Worm (Caenorhabditis elegans): Measurements from ENCODE around the gene chil-24.

ce11 chrII:3117471-3117870 lies 11.5 kb upstream of the chil-24 start, which contains the start of gene T10D4.7:
- TF ChIP-seq snpc-4 (tag; optimal IDR thresholded peaks at IDR 0.05): no peak
- TF ChIP-seq blmp-1 (tag; optimal IDR thresholded peaks at IDR 0.05; ENCODE audit: insufficient read depth): no peak
- no peak for TF ChIP-seq ceh-82 (tag; optimal IDR thresholded peaks at IDR 0.05)
- TF ChIP-seq lin-39 (tag; optimal IDR thresholded peaks at IDR 0.05): no peak
- TF ChIP-seq lin-11 (tag; optimal IDR thresholded peaks at IDR 0.05): no peak
- no peak for TF ChIP-seq nhr-12 (tag; optimal IDR thresholded peaks at IDR 0.05)
- no peak for TF ChIP-seq nhr-129 (tag; optimal IDR thresholded peaks at IDR 0.05)
- no peak for TF ChIP-seq nhr-237 (tag; optimal IDR thresholded peaks at IDR 0.05)
- TF ChIP-seq unc-39 (tag; optimal IDR thresholded peaks at IDR 0.05): no peak
- TF ChIP-seq gmeb-1 (tag; optimal IDR thresholded peaks at IDR 0.05): no peak
- no peak for TF ChIP-seq unc-62 (GFP tag; optimal IDR thresholded peaks at IDR 0.05)
- no peak for TF ChIP-seq mdl-1 (tag; optimal IDR thresholded peaks at IDR 0.05)
- no peak for TF ChIP-seq alr-1 (tag; optimal IDR thresholded peaks at IDR 0.05)
